Worm (Caenorhabditis elegans): ENCODE data around the gene C34D1.4.

DNA sequence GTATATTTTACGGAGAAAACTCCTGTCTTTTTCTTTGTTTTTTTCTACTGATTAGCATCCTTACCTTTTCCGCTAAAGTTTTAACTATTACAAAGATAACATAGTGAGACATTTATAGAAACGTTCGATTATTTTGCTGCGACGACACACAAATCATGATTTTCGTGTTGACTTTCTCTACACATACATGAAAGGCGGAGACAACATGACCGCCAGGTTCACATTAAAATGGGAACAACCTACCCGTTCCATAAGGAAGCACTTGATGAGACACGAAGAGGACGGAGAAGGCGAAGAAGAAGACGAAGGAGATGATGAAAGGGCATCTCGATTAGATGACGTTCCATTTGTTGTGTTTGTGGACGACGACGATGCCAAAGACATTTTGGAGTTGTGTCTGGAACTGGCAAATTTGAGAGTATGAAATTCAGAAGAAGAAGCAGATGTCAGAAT, at the start of gene C34D1.4:
- TF ChIP-seq flh-1 (GFP tag; optimal IDR thresholded peaks at IDR 0.05) (no peak), snpc-4 (tag; optimal IDR thresholded peaks at IDR 0.05) (no peak), lsy-2 (tag; optimal IDR thresholded peaks at IDR 0.05) (no peak), unc-62 (GFP tag; optimal IDR thresholded peaks at IDR 0.05) (no peak), nhr-28 (tag; optimal IDR thresholded peaks at IDR 0.05) (no peak), lin-32 (GFP tag; optimal IDR thresholded peaks at IDR 0.05) (no peak), cnd-1 (tag; optimal IDR thresholded peaks at IDR 0.05) (no peak), mep-1 (tag; optimal IDR thresholded peaks at IDR 0.05) (no peak), tbx-8 (GFP tag; optimal IDR thresholded peaks at IDR 0.05) (no peak)
